Fruit fly (Drosophila melanogaster) whole organism: ENCODE data around the gene Prim2.

Experiments
- EcR ChIP-seq, 2 experiments: fragments of >200 bp; optimal IDR thresholded peaks; 2 replicates each; lab custom pipeline; 2017; ENCODE audit warnings: missing biosample characterization in 2 of 2, missing genetic modification characterization in 2 of 2, missing genetic modification reagents in 2 of 2
- psq ChIP-seq: fragments of >200 bp; optimal IDR thresholded peaks from 2 replicates; lab custom pipeline; 2017
- usp ChIP-seq: fragments of >200 bp; optimal IDR thresholded peaks from 2 replicates; lab custom pipeline; 2017; ENCODE audit warnings: missing biosample characterization, missing genetic modification characterization, mixed read lengths

- TF ChIP-seq psq (lab: Kevin White, UChicago), result no peak
- no peak for TF ChIP-seq usp (GFP tag; lab: Kevin White, UChicago)
- TF ChIP-seq EcR (GFP tag; optimal IDR thresholded peaks at IDR 0.05; lab: Kevin White, UChicago), result no peak
Observed at dm6 chr3L:20400515-20400914, 39.1 kb upstream of the Prim2 start.
